Fruit fly (Drosophila melanogaster) whole organism, prepupa: ENCODE results near the gene CG14400.

ENCODE experiments used
- Blimp-1 ChIP-seq: fragments of 200-800 bp; sonication (Bioruptor generic); optimal IDR thresholded peaks from 3 replicates; lab custom pipeline; 2017; ENCODE audit warnings: missing biosample characterization, missing genetic modification characterization, mild to moderate bottlenecking, moderate library complexity, missing genetic modification reagents
- CG10631 ChIP-seq: fragments of 200-800 bp; sonication (Bioruptor generic); optimal IDR thresholded peaks from 2 replicates; lab custom pipeline; 2016; ENCODE audit warnings: missing biosample characterization, missing genetic modification characterization
- CG10669 ChIP-seq: fragments of 200-800 bp; sonication (Bioruptor generic); optimal IDR thresholded peaks from 3 replicates; lab custom pipeline; 2018; ENCODE audit warnings: missing biosample characterization, mild to moderate bottlenecking, missing genetic modification characterization, moderate library complexity
- CG11294 ChIP-seq: fragments of 200-800 bp; sonication (Bioruptor generic); IDR thresholded peaks from 2 replicates; pipeline ENCODE4 v1.3.6; 2022; ENCODE audit warnings: missing biosample characterization, missing genetic modification characterization
- CG11762 ChIP-seq: fragments of 200-800 bp; sonication (Bioruptor generic); optimal IDR thresholded peaks from 3 replicates; lab custom pipeline; 2016; ENCODE audit warnings: missing biosample characterization, missing genetic modification characterization; ENCODE audit not compliant: insufficient read depth
- CG15336 ChIP-seq: fragments of 200-800 bp; sonication (Bioruptor generic); IDR thresholded peaks from 2 replicates; pipeline ENCODE4 v1.3.6; 2022; ENCODE audit warnings: missing biosample characterization, missing genetic modification characterization
- CG1621 ChIP-seq: fragments of 200-800 bp; sonication (Bioruptor generic); optimal IDR thresholded peaks from 3 replicates; lab custom pipeline; 2018; ENCODE audit warnings: missing biosample characterization, mild to moderate bottlenecking, missing genetic modification characterization
- CG3032 ChIP-seq: fragments of 200-800 bp; optimal IDR thresholded peaks from 2 replicates; lab custom pipeline; 2019; ENCODE audit warnings: missing biosample characterization, mild to moderate bottlenecking, missing genetic modification characterization, moderate library complexity
- CG34406 ChIP-seq: fragments of 200-800 bp; sonication (Bioruptor generic); optimal IDR thresholded peaks from 3 replicates; lab custom pipeline; 2016; ENCODE audit warnings: missing biosample characterization, missing genetic modification characterization
- CG3919 ChIP-seq: fragments of 200-800 bp; sonication (Bioruptor generic); optimal IDR thresholded peaks from 3 replicates; lab custom pipeline; 2016; ENCODE audit warnings: missing biosample characterization, missing genetic modification characterization
- CG4318 ChIP-seq: fragments of 200-800 bp; sonication (Bioruptor generic); optimal IDR thresholded peaks from 3 replicates; lab custom pipeline; 2017; ENCODE audit warnings: missing biosample characterization, mild to moderate bottlenecking, missing genetic modification characterization
- CG6163 ChIP-seq: fragments of 200-800 bp; sonication (Bioruptor generic); IDR thresholded peaks from 3 replicates; pipeline ENCODE4 v1.3.6; 2022; ENCODE audit warnings: missing biosample characterization, missing genetic modification characterization
- CG6792 ChIP-seq: fragments of 200-800 bp; sonication (Bioruptor generic); optimal IDR thresholded peaks from 3 replicates; lab custom pipeline; 2016; ENCODE audit warnings: missing biosample characterization, missing genetic modification characterization
- CG6808 ChIP-seq: fragments of 200-800 bp; sonication (Bioruptor generic); optimal IDR thresholded peaks from 3 replicates; lab custom pipeline; 2017; ENCODE audit warnings: missing biosample characterization, missing genetic modification characterization, mild to moderate bottlenecking, moderate library complexity, missing genetic modification reagents
- CG8119 ChIP-seq: fragments of 200-800 bp; sonication (Bioruptor generic); IDR thresholded peaks from 3 replicates; pipeline ENCODE4 v1.3.6; 2022; ENCODE audit warnings: missing biosample characterization, missing genetic modification characterization
- CG8632 ChIP-seq: fragments of 200-800 bp; sonication (Bioruptor generic); optimal IDR thresholded peaks from 3 replicates; lab custom pipeline; 2016; ENCODE audit warnings: missing biosample characterization, missing genetic modification characterization
- Eip75B ChIP-seq: fragments of 200-800 bp; sonication (Bioruptor generic); optimal IDR thresholded peaks from 3 replicates; lab custom pipeline; 2016; ENCODE audit warnings: missing biosample characterization, missing genetic modification characterization
- Eip78C ChIP-seq: fragments of 200-800 bp; sonication (Bioruptor generic); peaks from one replicate; lab custom pipeline; 2016; ENCODE audit warnings: missing biosample characterization, missing genetic modification characterization
- Ets21C ChIP-seq: fragments of 200-800 bp; sonication (Bioruptor generic); optimal IDR thresholded peaks from 3 replicates; lab custom pipeline; 2016; ENCODE audit warnings: missing biosample characterization, missing genetic modification characterization
- Ets96B ChIP-seq: fragments of 200-800 bp; optimal IDR thresholded peaks from 2 replicates; lab custom pipeline; 2019; ENCODE audit warnings: missing biosample characterization, mild to moderate bottlenecking, missing genetic modification characterization, moderate library complexity
- Hr38 ChIP-seq: sonication (Bioruptor generic); optimal IDR thresholded peaks from 2 replicates; lab custom pipeline; 2016; ENCODE audit warnings: missing biosample characterization, missing genetic modification characterization
- Lpt ChIP-seq: fragments of 200-800 bp; sonication (Bioruptor generic); optimal IDR thresholded peaks from 3 replicates; lab custom pipeline; 2016; ENCODE audit warnings: missing biosample characterization, missing genetic modification characterization
- OdsH ChIP-seq: fragments of 200-800 bp; sonication (Bioruptor generic); optimal IDR thresholded peaks from 3 replicates; lab custom pipeline; 2016; ENCODE audit warnings: missing biosample characterization, missing genetic modification characterization
- Smox ChIP-seq: fragments of 200-800 bp; sonication (Bioruptor generic); optimal IDR thresholded peaks from 3 replicates; lab custom pipeline; 2016; ENCODE audit warnings: missing biosample characterization, missing genetic modification characterization
- Sox14 ChIP-seq: fragments of 200-800 bp; sonication (Bioruptor generic); optimal IDR thresholded peaks from 3 replicates; lab custom pipeline; 2016; ENCODE audit warnings: missing biosample characterization, missing genetic modification characterization
- achi ChIP-seq: fragments of 200-800 bp; sonication (Bioruptor generic); optimal IDR thresholded peaks from 3 replicates; lab custom pipeline; 2016; ENCODE audit warnings: missing biosample characterization, missing genetic modification characterization
- acj6 ChIP-seq: fragments of 200-800 bp; sonication (Bioruptor generic); optimal IDR thresholded peaks from 3 replicates; lab custom pipeline; 2016; ENCODE audit warnings: missing biosample characterization, missing genetic modification characterization
- cyc ChIP-seq: fragments of 200-800 bp; sonication (Bioruptor generic); optimal IDR thresholded peaks from 3 replicates; lab custom pipeline; 2016; ENCODE audit warnings: missing biosample characterization, missing genetic modification characterization
- dsx ChIP-seq: fragments of 200-800 bp; optimal IDR thresholded peaks from 3 replicates; lab custom pipeline; 2019; ENCODE audit warnings: missing biosample characterization, mild to moderate bottlenecking, missing genetic modification characterization, moderate library complexity; ENCODE audit not compliant: poor library complexity, severe bottlenecking
- eg ChIP-seq: fragments of 200-800 bp; sonication (Bioruptor generic); IDR thresholded peaks from 3 replicates; pipeline ENCODE4 v1.3.6; 2022; ENCODE audit warnings: missing biosample characterization, missing genetic modification characterization
- esn ChIP-seq: fragments of 200-800 bp; sonication (Bioruptor generic); optimal IDR thresholded peaks from 2 replicates; lab custom pipeline; 2016; ENCODE audit warnings: missing biosample characterization, mild to moderate bottlenecking, missing genetic modification characterization, moderate library complexity
- fd85E ChIP-seq: fragments of 200-800 bp; sonication (Bioruptor generic); optimal IDR thresholded peaks from 3 replicates; lab custom pipeline; 2016; ENCODE audit warnings: missing biosample characterization, missing genetic modification characterization
- net ChIP-seq: fragments of 200-800 bp; sonication (Bioruptor generic); optimal IDR thresholded peaks from 3 replicates; lab custom pipeline; 2016; ENCODE audit warnings: missing biosample characterization, missing genetic modification characterization
- ss ChIP-seq, 2 experiments: fragments of 200-800 bp; sonication (Bioruptor generic); optimal IDR thresholded peaks; 2 replicates in 1 of 2; 3 replicates in 1 of 2; lab custom pipeline; 2017 to 2018; ENCODE audit warnings: mild to moderate bottlenecking in 2 of 2, missing biosample characterization in 2 of 2, missing genetic modification characterization in 2 of 2, moderate library complexity in 1 of 2
- topi ChIP-seq: fragments of 200-800 bp; sonication (Bioruptor generic); optimal IDR thresholded peaks from 3 replicates; lab custom pipeline; 2016; ENCODE audit warnings: missing biosample characterization, missing genetic modification characterization
- vri ChIP-seq: fragments of 200-800 bp; sonication (Bioruptor generic); optimal IDR thresholded peaks from 3 replicates; lab custom pipeline; 2016; ENCODE audit warnings: missing biosample characterization, mild to moderate bottlenecking, missing genetic modification characterization

Gene CG14400

dm6 chr2L:20821249-20822024, 36.3 kb downstream of the CG14400 start (continued):
- TF ChIP-seq acj6 (GFP tag; lab: Kevin White, UChicago) (no peak), ss (GFP tag; optimal IDR thresholded peaks at IDR 0.05; lab: Kevin White, UChicago) (peak in 1 of 2 experiments; percentile 46), Ets96B (no peak), OdsH (GFP tag; lab: Kevin White, UChicago) (no peak), Lpt (peak; percentile 14), CG34406 (GFP tag; lab: Kevin White, UChicago) (no peak), CG6792 (no peak), CG4318 (no peak), CG10669 (peak; percentile 41), CG10631 (GFP tag; lab: Kevin White, UChicago) (no peak), fd85E (peak; percentile 31), CG8632 (GFP tag; lab: Kevin White, UChicago) (no peak), Eip75B (GFP tag; lab: Kevin White, UChicago) (no peak), topi (no peak), Smox (GFP tag; lab: Kevin White, UChicago) (no peak), Sox14 (no peak), cyc (GFP tag; lab: Kevin White, UChicago) (no peak), esn (GFP tag; lab: Kevin White, UChicago) (no peak)

- peak; percentile 19 for TF ChIP-seq Eip78C (GFP tag; lab: Kevin White, UChicago)
- TF ChIP-seq CG11294 (GFP tag; lab: Robert Waterston, UW), result no peak
- TF ChIP-seq dsx (GFP tag; lab: Kevin White, UChicago), result peak; percentile 35
Observed at dm6 chr2L:20820767-20821166, 36.9 kb downstream of the CG14400 start, which contains the start of gene CheB38c. TSS of gene CheB38c (minus strand) at chr2L:20820867.

dm6 chr2L:20818432-20818831, 39.3 kb downstream of the CG14400 start, which contains the start of gene CheB38a:
TSS of gene CheB38a (minus strand) at chr2L:20818532.
- TF ChIP-seq CG3919 (GFP tag; lab: Kevin White, UChicago) (no peak), topi (no peak)

dm6 chr2L:20817170-20817569, 40.5 kb downstream of the CG14400 start, which contains the start of gene CheB38b:
TSS of gene CheB38b (minus strand) at chr2L:20817270.
- TF ChIP-seq CG1621 (tag; lab: Kevin White, UChicago) (no peak), net (GFP tag; lab: Kevin White, UChicago) (no peak)

dm6 chr2L:20816140-20816539, 41.6 kb downstream of the CG14400 start, which contains the start of gene CG33322:
TSS of gene CG33322 (minus strand) at chr2L:20816240.
- no peak for TF ChIP-seq CG6163 (GFP tag; lab: Robert Waterston, UW)

- TF ChIP-seq Blimp-1 (GFP tag; lab: Kevin White, UChicago) (no peak), Ets21C (GFP tag; lab: Kevin White, UChicago) (no peak), eg (no peak), Smox (GFP tag; lab: Kevin White, UChicago) (no peak), CG11294 (GFP tag; lab: Robert Waterston, UW) (no peak), Eip75B (GFP tag; lab: Kevin White, UChicago) (peak; percentile 17), Ets96B (peak; percentile 44), ss (GFP tag; optimal IDR thresholded peaks at IDR 0.05; lab: Kevin White, UChicago) (peak; percentile 65 to 80), CG3032 (tag; lab: Kevin White, UChicago) (peak; percentile 52), CG6808 (peak; percentile 57), Eip78C (GFP tag; lab: Kevin White, UChicago) (peak; percentile 85), Hr38 (GFP tag; lab: Kevin White, UChicago) (no peak), CG10669 (peak; percentile 45), CG3919 (GFP tag; lab: Kevin White, UChicago) (peak; percentile 28), CG10631 (GFP tag; lab: Kevin White, UChicago) (peak; percentile 1), CG11762 (no peak), CG6163 (GFP tag; lab: Robert Waterston, UW) (peak; percentile 61; the same call in 2 of the 3 replicates), cyc (GFP tag; lab: Kevin White, UChicago) (no peak), CG15336 (peak; percentile 10; the same call in 1 of the 2 replicates), CG34406 (GFP tag; lab: Kevin White, UChicago) (peak; percentile 9), OdsH (GFP tag; lab: Kevin White, UChicago) (peak; percentile 2), achi (peak; percentile 35), CG8119 (GFP tag; lab: Robert Waterston, UW) (no peak), vri (GFP tag; lab: Kevin White, UChicago) (no peak), acj6 (GFP tag; lab: Kevin White, UChicago) (peak; percentile 4)
Observed at dm6 chr2L:20812283-20813189, 45.2 kb downstream of the CG14400 start.
